Worm (Caenorhabditis elegans) whole organism, L2 larva: ENCODE measurements around the gene F41G4.8.

Experiments used
- ZK546.5 ChIP-seq: sonication (generic microtip); optimal IDR thresholded peaks from 2 replicates; lab custom pipeline; 2017; ENCODE audit warnings: missing biosample characterization, missing genetic modification characterization
- ama-1 ChIP-seq: fragments of 150-350 bp; optimal IDR thresholded peaks from 2 replicates; lab custom pipeline; 2018; ENCODE audit warnings: inconsistent platforms
- blmp-1 ChIP-seq: sonication (generic microtip); optimal IDR thresholded peaks from 2 replicates; lab custom pipeline; 2017; ENCODE audit warnings: missing genetic modification characterization, mild to moderate bottlenecking, missing compliant biosample characterization, antibody characterized with exemption, moderate library complexity; ENCODE audit not compliant: insufficient read depth
- elt-3 ChIP-seq: sonication (generic microtip); optimal IDR thresholded peaks from 2 replicates; lab custom pipeline; 2017; ENCODE audit warnings: missing biosample characterization, missing genetic modification characterization
- gmeb-1 ChIP-seq: fragments of 150-350 bp; optimal IDR thresholded peaks from 2 replicates; lab custom pipeline; 2014; ENCODE audit warnings: missing biosample characterization, missing genetic modification characterization
- lsy-2 ChIP-seq, 2 experiments: fragments of 150-350 bp in 1 of 2; sonication (generic microtip) in 1 of 2; optimal IDR thresholded peaks; 2 replicates each; lab custom pipeline; 2014 to 2017; ENCODE audit warnings: missing biosample characterization in 2 of 2, missing genetic modification characterization in 2 of 2
- mbf-1 ChIP-seq: sonication (generic microtip); optimal IDR thresholded peaks from 2 replicates; lab custom pipeline; 2017; ENCODE audit warnings: missing biosample characterization, missing genetic modification characterization
- mdl-1 ChIP-seq, 2 experiments: fragments of 150-350 bp in 1 of 2; sonication (generic microtip) in 1 of 2; optimal IDR thresholded peaks; 2 replicates each; lab custom pipeline; 2017; ENCODE audit warnings: missing biosample characterization in 2 of 2, missing genetic modification characterization in 2 of 2
- nhr-237 ChIP-seq: fragments of 150-350 bp; optimal IDR thresholded peaks from 2 replicates; lab custom pipeline; 2014; ENCODE audit warnings: missing biosample characterization, missing genetic modification characterization
- skn-1 ChIP-seq: sonication (generic microtip); optimal IDR thresholded peaks from 2 replicates; lab custom pipeline; 2017; ENCODE audit warnings: missing biosample characterization, missing genetic modification characterization
- unc-62 ChIP-seq: fragments of 150-350 bp; optimal IDR thresholded peaks from 2 replicates; lab custom pipeline; 2014; ENCODE audit warnings: missing biosample characterization, missing genetic modification reagents, missing genetic modification characterization
- zag-1 ChIP-seq: fragments of 150-350 bp; optimal IDR thresholded peaks from 2 replicates; lab custom pipeline; 2014; ENCODE audit warnings: missing biosample characterization, missing genetic modification characterization
- ztf-11 ChIP-seq: sonication (generic microtip); optimal IDR thresholded peaks from 2 replicates; lab custom pipeline; 2017; ENCODE audit warnings: missing biosample characterization, missing genetic modification characterization
- ztf-4 ChIP-seq: fragments of 150-350 bp; optimal IDR thresholded peaks from 2 replicates; lab custom pipeline; 2014; ENCODE audit warnings: missing biosample characterization, missing genetic modification characterization

ce11 chrX:16871355-16871754, 26.5 kb upstream of the F41G4.8 start:
- TF ChIP-seq lsy-2 (tag; optimal IDR thresholded peaks at IDR 0.05; lab: Kevin White, UChicago): no peak
- no peak for TF ChIP-seq ztf-11 (tag; lab: Kevin White, UChicago)
- TF ChIP-seq nhr-237 (tag; lab: Kevin White, UChicago): no peak
- TF ChIP-seq skn-1 (tag; lab: Kevin White, UChicago): no peak
- TF ChIP-seq blmp-1 (tag; lab: Kevin White, UChicago): peak; percentile 80
- no peak for TF ChIP-seq zag-1 (tag; lab: Kevin White, UChicago)
- TF ChIP-seq mbf-1: no peak
- no peak for TF ChIP-seq ztf-4 (tag; lab: Kevin White, UChicago)
- no peak for TF ChIP-seq ama-1 (lab: Kevin White, UChicago)
- no peak for TF ChIP-seq gmeb-1 (tag; lab: Kevin White, UChicago)
- no peak for TF ChIP-seq unc-62
- TF ChIP-seq elt-3 (tag; lab: Kevin White, UChicago): no peak
- TF ChIP-seq mdl-1 (tag; optimal IDR thresholded peaks at IDR 0.05; lab: Kevin White, UChicago): peak in 1 of 2 experiments; percentile 50
- TF ChIP-seq ZK546.5 (tag; lab: Kevin White, UChicago): no peak
